Fruit fly (Drosophila melanogaster) S2 (cell line): ENCODE data around the gene Nckx30C.

Experiments
- CG8478 ChIP-seq: fragments of >200 bp; optimal IDR thresholded peaks from 2 replicates; lab custom pipeline; 2018
- CTCF ChIP-seq, 2 experiments: fragments of >200 bp; optimal IDR thresholded peaks; 2 replicates each; lab custom pipeline; 2018

DNA sequence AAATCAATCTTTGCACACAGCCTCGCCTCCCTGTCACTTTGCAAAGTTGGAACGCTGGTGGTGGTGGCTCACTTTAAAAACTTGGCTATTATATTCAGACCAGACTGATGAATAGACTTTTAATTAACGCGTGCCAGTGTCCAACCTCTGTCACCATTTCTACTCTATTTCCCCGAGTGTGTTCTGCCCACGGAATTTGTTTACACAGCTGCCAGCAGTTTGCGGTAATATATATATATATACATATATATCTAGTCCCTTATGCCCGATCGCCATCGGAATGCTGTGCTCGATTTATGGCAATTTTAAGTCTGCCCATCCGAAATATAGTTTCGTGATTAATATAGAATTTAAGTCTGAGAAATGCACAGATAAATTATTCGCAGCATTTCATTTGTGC lies 66.5 kb downstream of the Nckx30C start:
- TF ChIP-seq CG8478 (lab: Kevin White, UChicago): no peak
- TF ChIP-seq CTCF (optimal IDR thresholded peaks at IDR 0.05; lab: Kevin White, UChicago): no peak
